Worm (Caenorhabditis elegans): ENCODE data around the gene tag-276.

Gene tag-276

ce11 chrII:12256528-12256927 is 7.6 kb upstream of the tag-276 start, which contains the start of gene parn-2:
TSS of gene parn-2 (minus strand) at chrII:12256628.
- no peak for TF ChIP-seq unc-62 (GFP tag; optimal IDR thresholded peaks at IDR 0.05)

ce11 chrII:12255545-12256233 is 6.7 kb upstream of the tag-276 start:
- TF ChIP-seq unc-62 (GFP tag; optimal IDR thresholded peaks at IDR 0.05) = no peak

- TF ChIP-seq unc-62 (GFP tag; optimal IDR thresholded peaks at IDR 0.05) = no peak
Measured at ce11 chrII:12242551-12242950, 6.4 kb downstream of the tag-276 start, which contains the start of gene Y57A10A.24. TSS of gene Y57A10A.24 (plus strand) at chrII:12242946.

DNA sequence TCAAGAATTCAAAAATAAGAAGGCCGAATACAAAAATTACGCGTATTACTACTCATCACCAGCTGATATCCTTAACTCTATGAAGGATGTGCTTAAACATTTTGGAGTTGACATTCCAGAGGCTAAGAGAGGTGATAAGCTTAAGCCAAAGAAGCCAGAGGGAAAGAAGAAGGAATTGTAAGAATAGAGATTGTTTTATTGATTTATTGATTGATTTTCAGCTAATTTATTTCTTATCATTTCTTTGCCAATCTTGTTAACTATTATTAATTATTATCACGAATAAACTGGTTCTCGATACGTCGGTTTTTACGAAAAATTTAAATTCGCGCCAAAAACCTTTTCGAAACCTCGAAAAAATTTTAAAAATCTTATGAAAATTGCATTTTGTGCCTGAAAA is 7.2 kb downstream of the tag-276 start:
- no peak for TF ChIP-seq unc-62 (GFP tag; optimal IDR thresholded peaks at IDR 0.05)

- TF ChIP-seq unc-62 (GFP tag; optimal IDR thresholded peaks at IDR 0.05) = no peak
Measured at ce11 chrII:12240088-12240487, 8.9 kb downstream of the tag-276 start, which contains the start of gene txdc-12.1. TSS of gene txdc-12.1 (plus strand) at chrII:12240388.

DNA sequence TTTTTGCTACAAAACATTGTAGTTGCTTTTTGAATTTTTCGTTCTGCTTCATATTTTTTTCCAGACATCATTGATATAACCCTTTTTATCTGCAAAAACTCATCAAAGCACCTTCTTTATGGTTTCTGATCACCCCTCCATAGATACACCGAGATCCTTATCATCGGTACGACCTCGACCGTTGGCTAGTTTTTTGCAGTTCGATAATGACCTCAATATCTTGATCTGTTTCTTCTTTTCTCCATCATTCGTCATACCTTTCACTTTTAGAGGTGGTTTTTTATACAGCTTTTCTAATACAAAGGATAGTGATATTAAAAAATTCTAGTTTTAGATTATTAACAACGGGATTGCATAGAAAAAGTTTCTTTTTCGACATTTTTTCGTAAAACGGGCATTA is 9.5 kb downstream of the tag-276 start:
- TF ChIP-seq unc-62 (GFP tag; optimal IDR thresholded peaks at IDR 0.05) = no peak

DNA sequence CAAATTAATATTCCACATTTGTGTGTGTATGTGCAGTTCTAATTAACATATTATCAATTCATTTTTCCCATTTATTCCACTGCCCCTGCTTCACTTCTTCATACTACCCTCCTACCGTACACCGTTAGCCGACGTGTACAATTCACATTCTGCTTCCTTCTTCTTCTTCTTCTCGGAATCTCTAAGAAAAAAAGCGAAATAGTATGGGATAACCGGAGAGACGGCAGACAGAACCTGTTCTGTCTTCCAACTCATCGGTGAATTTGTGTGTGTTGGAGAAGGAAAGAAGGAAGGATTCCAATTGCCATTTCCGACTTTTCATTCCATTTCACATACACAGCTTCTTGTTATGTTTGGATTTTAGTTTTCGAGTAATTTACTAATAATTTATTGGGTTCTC is 11.4 kb downstream of the tag-276 start:
- no peak for TF ChIP-seq unc-62 (GFP tag; optimal IDR thresholded peaks at IDR 0.05)

- TF ChIP-seq unc-62 (GFP tag; optimal IDR thresholded peaks at IDR 0.05) = no peak
Measured at ce11 chrII:12228005-12228404, 20.9 kb downstream of the tag-276 start, which contains the start of gene sinh-1. TSS of gene sinh-1 (plus strand) at chrII:12228305.

DNA sequence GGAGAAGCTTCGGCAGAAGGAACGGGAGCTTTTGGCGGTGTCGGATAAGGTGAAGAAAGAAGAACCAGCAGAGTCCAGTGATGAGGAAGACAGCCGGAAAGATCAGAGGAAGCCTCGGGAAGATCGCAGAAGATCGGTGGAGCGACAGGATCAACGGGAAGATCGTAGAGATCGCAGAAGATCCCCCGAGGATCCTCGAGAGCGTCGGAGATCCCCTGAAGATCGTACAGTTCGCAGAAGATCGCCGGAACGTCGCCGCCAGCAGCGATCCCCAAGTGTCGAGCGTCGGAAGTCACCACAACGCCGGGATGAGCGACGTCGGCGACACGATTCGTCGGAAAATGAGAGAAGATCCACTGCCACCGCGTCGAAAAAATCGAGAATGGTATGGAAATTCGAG is 22.8 kb downstream of the tag-276 start:
- TF ChIP-seq unc-62 (GFP tag; optimal IDR thresholded peaks at IDR 0.05) = no peak

DNA sequence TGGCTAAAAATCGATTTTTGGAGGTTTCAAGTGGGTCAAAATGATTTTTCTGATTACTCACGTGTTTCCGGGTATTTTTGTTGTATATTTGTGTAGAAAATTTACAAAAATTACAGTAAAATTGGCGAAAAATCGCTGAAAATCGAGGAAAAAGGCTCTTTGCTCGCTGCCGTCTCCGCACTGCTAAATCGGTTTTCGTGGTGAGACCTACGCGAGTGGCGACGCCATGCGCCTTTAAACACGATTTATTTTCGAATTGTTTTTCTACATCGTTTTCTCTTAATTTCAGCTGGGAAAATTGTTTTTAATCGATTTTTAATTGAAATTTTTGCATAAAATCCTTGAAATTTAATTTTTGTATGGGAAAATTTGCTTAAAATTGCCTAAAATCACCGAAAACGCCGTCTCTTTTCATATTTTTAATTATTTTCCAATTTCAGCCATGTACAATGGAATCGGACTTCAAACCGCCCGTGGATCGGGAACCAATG is 24.0 kb downstream of the tag-276 start, which contains the start of the genes pqn-87 and rsr-2:
Gene pqn-87 (minus strand): TSS at position 171 of the 491 bp plus-strand sequence.
Gene rsr-2 (plus strand): TSS at position 441 of the 491 bp plus-strand sequence.
- no peak for TF ChIP-seq unc-62 (GFP tag; optimal IDR thresholded peaks at IDR 0.05)

DNA sequence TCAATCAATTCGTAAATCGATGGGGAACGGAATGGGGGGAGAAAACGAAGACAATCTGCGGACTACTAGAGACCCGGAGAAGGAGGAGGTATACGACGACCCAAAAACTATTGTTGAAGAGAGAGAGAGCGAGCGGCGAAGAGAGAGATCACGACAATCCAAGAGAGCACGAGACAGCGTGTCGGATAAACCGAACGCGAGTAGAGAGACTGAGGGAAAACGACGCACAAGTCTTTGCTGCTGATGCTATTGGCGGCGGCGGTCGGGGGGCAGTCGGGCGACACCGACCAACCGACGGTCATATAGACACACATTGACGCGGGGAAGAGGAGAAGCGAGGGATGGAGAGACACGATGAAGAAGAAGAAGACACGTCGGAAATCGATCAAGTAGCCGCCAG is 26.4 kb downstream of the tag-276 start:
- TF ChIP-seq unc-62 (GFP tag; optimal IDR thresholded peaks at IDR 0.05) = no peak

- TF ChIP-seq unc-62 (GFP tag; optimal IDR thresholded peaks at IDR 0.05) = no peak
Measured at ce11 chrII:12214562-12214961, 34.4 kb downstream of the tag-276 start.

DNA sequence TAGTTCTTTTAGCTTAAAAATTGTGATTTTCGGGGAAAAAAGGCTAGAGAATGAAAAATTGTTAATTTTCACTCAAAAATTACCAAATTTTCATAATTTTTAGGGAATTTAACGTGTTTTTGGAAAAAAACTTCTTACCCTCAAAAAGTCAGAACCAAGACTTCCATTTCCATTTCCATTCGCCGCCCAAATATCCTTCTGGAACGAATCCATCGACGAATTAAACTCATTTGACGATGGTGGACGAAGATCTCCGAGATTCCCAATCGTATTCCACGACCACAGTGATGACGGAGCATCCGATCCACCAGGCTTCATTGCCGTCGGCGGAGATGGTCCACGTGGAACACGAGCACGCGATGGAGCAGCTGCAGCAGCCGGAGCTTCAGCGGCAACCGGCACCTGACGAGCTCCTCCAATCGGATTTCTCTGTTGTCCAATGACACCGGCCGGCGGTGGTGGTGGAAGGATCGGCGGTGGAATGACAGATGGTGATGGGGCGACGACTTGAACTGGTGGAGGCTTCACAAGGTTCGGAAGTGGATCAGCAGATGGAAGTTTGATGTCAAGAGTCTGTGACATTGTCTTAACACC is 37.2 kb downstream of the tag-276 start:
- TF ChIP-seq unc-62 (GFP tag; optimal IDR thresholded peaks at IDR 0.05) = no peak

DNA sequence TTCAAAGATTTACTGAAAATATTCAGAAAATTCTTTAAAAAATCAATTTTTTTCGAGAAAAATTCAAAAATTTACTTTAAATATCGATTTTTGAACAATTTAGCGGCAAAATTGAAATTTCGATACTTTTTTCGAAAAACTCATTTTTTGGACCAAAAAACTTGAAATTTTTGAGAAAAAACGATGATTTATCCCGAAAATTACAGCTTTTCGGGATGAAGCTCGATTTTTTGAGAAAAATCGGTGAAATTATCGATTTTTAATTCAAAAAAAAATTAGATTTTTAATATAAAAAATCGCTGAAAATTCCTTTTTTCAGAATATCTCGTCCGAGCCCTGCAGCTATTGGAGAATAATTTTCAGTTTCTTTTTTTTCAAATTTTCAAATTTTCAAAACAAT is 40.2 kb downstream of the tag-276 start:
- no peak for TF ChIP-seq unc-62 (GFP tag; optimal IDR thresholded peaks at IDR 0.05)

ce11 chrII:12204617-12205016 is 44.3 kb downstream of the tag-276 start:
- no peak for TF ChIP-seq unc-62 (GFP tag; optimal IDR thresholded peaks at IDR 0.05)

ce11 chrII:12202921-12203320 is 46.0 kb downstream of the tag-276 start, which contains the start of gene aqp-12:
TSS of gene aqp-12 (plus strand) at chrII:12203221.
- TF ChIP-seq unc-62 (GFP tag; optimal IDR thresholded peaks at IDR 0.05) = no peak

DNA sequence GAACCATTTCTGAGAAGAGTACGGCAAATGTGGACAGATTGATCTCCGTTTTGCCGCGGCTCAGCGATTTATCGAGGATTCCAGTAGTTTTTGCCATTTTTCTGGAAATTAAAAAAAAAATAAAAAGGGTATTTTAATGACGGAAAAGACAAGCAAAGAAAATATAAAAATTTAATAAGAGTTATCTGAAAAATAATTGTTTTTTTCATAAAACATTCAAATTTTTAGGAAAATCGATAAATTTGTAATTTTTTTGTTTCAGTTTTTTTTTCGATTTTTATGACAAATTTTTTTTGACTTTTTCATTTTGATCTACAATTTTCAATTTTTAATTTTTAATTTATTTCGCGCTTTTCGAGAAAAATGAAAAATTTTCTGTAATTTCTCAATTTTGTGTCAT is 46.7 kb downstream of the tag-276 start, which contains the start of gene trpp-5:
Gene trpp-5 (minus strand): TSS at position 101 of the 400 bp plus-strand sequence.
- TF ChIP-seq unc-62 (GFP tag; optimal IDR thresholded peaks at IDR 0.05) = no peak

All from whole organism, dauer.